Worm (Caenorhabditis elegans) whole organism, L4/young adult: ENCODE measurements around the gene nhr-122.
"Not testable (repeated sequence)": the region's sequence is repeated elsewhere in the genome, so short reads cannot be mapped to it uniquely, and the experiment has no call there.

Experiments
- W03F9.2 ChIP-seq: fragments of 150-350 bp; optimal IDR thresholded peaks from 2 replicates; lab custom pipeline; 2014; ENCODE audit warnings: missing biosample characterization, missing genetic modification characterization
- dao-5 ChIP-seq: sonication (generic microtip); optimal IDR thresholded peaks from 2 replicates; lab custom pipeline; 2016; ENCODE audit warnings: missing genotype, missing genetic modification characterization, moderate library complexity, missing compliant biosample characterization
- him-1 ChIP-seq: sonication (generic microtip); optimal IDR thresholded peaks from 2 replicates; lab custom pipeline; 2016; ENCODE audit warnings: missing genotype, missing genetic modification reagents, missing genetic modification characterization, missing compliant biosample characterization

nhr-122 gene

DNA sequence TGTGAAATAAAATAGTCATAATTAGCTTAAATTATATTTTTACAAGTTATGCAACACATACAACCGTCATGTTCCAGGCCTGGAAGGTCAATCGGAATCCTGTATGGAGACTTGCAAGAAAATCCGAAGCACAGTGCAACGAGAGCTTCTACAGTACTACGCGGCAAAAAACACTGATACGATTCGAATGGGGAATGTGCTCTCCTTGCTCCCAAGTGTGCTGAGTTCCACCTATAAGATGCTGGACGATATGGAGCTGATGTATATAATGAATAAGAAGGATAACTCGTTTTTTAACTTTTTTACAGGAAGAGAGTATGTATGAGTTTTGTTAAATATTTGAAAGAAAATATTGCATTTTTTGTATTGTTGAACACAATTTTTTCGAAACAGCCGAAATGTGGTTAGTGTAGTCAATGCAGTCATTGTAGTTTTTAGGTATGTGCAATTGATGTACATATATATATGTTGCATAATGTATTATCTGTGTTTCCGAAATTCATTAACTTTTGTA is 12.7 kb downstream of the nhr-122 start, which contains the start of gene nhr-146:
Gene nhr-146, plus strand, starts transcription at position 464 of the 514 bp plus-strand sequence.
- TF ChIP-seq W03F9.2 (tag; lab: Kevin White, UChicago) (no peak), him-1 (tag; lab: Kevin White, UChicago) (no peak), dao-5 (tag; lab: Kevin White, UChicago) (no peak)

DNA sequence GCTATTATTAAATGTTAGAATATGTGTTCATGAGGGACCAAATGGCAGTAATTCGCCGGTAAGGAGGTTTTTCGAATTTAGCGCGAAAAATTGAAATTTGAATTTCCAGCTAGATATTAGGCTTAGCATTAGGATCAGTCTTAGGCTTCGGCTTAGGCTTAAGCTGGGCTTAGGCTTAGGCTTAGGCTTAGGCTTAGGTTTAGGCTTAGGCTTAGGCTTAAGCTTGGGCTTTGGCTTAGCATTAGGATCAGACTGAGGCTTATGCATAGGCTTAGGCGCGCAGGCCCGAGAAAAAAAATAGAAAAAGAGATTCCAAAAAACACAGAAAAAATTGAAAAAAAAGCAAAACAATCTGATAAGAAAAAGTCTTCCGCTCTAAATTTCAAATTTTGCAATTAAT is 14.6 kb downstream of the nhr-122 start:
- TF ChIP-seq dao-5 (tag; lab: Kevin White, UChicago) (no peak), him-1 (tag; lab: Kevin White, UChicago) (no peak), W03F9.2 (tag; lab: Kevin White, UChicago) (no peak)

DNA sequence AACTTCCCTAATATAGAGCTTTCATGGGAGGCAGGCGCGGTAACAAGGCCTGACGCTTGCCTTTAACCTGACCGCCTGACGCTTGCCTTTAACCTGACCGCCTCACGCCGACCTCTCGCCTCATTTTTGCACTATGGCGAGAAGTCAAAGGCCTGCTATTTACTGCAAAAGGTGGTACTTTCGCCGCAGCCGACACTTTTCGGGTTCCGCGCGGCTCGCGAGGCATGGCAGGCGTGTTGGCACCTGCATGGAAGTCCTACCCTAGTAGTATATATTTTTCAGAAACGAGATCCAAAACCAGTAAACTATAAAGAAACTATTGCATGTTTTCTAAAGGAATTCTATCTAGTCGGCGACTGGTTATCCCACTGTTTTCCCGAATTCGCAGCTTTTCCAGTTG is 15.0 kb downstream of the nhr-122 start:
- TF ChIP-seq dao-5 (tag; lab: Kevin White, UChicago) (no peak), him-1 (tag; lab: Kevin White, UChicago) (no peak), W03F9.2 (tag; lab: Kevin White, UChicago) (no peak)

DNA sequence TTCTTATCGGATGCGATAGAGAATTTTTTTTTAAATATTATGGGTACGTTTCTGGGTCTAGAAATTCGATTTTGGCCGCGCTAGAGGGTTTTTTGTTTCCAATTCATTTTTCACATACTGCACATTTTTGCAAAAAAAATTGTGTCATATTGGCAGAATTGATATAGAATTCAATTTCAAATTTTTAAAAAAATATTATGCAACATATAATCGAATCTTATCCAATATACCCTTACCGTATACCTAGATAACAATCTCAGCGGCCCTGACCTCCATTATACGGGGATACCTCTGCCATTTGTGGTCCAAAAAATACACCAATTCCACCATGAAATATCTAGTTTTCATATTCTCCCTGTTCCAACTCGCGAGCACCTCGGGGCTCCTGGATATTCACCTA is 18.0 kb downstream of the nhr-122 start, which contains the start of gene cpg-24:
Gene cpg-24, plus strand, starts transcription at position 301 of the 400 bp plus-strand sequence.
- TF ChIP-seq W03F9.2 (tag; lab: Kevin White, UChicago) (no peak), dao-5 (tag; lab: Kevin White, UChicago) (no peak)

DNA sequence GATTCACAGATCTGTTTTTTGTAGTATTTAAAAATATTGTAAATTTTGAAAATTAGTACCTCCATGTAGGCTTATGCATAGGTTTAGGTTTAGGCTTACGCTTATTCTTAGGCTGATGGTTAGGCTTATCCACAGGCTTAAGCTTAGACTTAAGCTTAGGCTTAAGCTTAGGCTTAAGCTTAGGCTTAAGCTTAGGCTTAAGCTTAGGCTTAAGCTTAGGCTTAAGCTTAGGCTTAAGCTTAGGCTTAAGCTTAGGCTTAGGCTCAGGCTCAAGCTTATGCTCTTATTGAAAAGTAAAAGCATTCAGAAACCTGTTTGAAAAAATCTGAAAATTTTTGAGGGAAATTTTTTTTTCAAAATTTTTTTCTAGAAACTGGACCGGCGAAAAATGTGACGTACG is 18.9 kb downstream of the nhr-122 start:
- TF ChIP-seq him-1 (tag; lab: Kevin White, UChicago): no peak

DNA sequence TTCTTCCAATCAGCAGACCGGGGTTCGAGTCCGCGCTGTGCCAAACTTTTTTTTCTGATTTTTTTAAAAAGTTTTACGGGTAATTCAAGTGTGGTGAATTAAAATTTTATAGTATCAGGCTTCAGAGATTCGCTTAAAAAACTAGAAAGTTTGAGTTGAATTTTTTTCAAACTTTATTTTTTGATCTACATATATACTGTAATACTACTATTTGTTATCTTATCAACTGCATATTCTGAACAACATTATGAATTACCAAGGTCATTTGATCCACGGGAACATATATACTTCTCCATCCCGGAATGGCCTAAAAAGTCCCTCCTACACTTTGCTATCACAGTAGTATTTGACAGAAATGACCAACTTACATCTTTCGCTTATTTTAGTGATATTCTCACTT is 19.8 kb downstream of the nhr-122 start, which contains the start of gene Y41D4B.6:
Gene Y41D4B.6, plus strand, starts transcription at position 301 of the 400 bp plus-strand sequence.
- TF ChIP-seq dao-5 (tag; lab: Kevin White, UChicago) (no peak), W03F9.2 (tag; lab: Kevin White, UChicago) (no peak), him-1 (tag; lab: Kevin White, UChicago) (no peak)

DNA sequence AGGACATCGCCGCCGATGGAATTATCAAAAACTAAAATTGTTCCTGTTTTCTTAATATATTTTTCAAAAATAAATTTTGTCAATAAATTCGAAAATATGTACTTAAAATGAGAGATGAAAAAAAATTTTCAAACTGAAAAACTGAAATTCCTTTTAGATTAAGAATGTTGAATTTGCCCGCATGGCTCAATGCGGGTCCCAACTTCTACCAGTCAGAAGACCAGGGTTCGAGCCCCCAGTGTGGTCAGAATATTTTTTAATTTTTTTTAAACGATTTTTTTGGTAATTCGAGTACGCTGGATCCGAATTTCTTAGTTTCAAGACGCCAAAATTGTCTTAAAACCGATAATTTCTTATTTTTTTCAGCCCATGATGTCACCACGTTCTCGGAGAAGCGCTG is 23.6 kb downstream of the nhr-122 start:
- no peak for TF ChIP-seq dao-5 (tag; lab: Kevin White, UChicago)
- TF ChIP-seq him-1 (tag; lab: Kevin White, UChicago): no peak
- TF ChIP-seq W03F9.2 (tag; lab: Kevin White, UChicago): no peak

DNA sequence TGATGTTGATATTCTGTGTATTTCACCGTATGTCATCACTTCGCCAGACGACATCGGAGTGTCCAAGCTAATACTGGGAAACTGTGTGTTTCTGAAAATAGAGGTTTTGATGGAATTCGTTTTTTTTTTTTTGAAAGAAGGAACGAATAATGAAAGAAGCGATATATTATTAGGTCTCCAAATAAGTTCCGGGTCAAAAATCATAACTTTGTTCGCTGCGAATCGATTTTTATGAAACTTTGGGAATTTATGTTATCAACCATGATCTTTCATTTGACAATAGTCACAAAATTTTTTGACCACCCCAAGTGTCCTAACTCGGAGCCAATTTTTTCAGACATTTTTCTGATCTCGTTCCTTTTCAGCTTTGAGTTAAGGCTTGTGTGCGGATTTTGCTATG is 31.5 kb downstream of the nhr-122 start, which contains the start of gene nhr-274:
Gene nhr-274, minus strand, starts transcription at position 101 of the 400 bp plus-strand sequence.
- TF ChIP-seq him-1, W03F9.2, dao-5 (tag; lab: Kevin White, UChicago): not testable (repeated sequence)

DNA sequence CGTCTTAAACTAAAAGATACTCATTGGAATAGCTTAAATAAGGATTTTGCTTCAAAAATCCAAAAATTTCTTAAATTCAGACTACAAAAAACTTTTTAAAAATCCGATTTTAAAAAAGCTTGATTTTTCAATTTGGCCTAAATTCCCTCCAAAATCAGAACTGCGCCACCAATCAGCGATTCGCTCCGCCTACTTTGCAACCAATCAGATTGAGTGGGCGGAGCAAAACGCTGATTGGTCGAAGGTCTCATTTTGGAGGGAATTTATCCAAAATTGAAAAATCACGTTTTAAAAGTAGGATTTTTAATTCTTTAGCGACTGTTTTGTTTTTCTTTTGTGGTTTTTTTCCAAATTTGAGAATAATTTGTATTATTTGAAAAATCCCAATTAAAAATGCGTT is 35.7 kb downstream of the nhr-122 start:
- no peak for TF ChIP-seq W03F9.2 (tag; lab: Kevin White, UChicago)
- no peak for TF ChIP-seq him-1 (tag; lab: Kevin White, UChicago)
- TF ChIP-seq dao-5 (tag; lab: Kevin White, UChicago): no peak

DNA sequence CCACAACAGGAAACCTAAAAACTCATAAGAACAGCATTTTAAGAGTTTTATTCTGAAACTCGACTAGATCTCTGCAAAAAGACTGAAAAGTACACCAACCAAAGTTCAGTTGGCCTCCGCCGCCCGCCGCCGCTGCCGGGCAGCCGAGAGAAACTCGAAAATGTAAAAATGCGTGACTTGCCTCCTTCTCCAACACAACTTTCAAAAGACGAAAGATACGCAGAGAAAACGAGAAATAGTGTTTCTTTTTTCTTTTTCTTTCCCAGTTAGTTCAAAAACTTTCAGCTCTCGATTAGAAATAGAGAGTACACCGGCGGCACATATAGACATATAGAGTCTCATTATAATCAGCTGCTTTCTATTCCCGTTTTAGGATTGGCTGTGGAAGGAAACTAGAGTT is 36.1 kb downstream of the nhr-122 start:
- TF ChIP-seq dao-5 (tag; lab: Kevin White, UChicago): no peak
- no peak for TF ChIP-seq W03F9.2 (tag; lab: Kevin White, UChicago)
- no peak for TF ChIP-seq him-1 (tag; lab: Kevin White, UChicago)

DNA sequence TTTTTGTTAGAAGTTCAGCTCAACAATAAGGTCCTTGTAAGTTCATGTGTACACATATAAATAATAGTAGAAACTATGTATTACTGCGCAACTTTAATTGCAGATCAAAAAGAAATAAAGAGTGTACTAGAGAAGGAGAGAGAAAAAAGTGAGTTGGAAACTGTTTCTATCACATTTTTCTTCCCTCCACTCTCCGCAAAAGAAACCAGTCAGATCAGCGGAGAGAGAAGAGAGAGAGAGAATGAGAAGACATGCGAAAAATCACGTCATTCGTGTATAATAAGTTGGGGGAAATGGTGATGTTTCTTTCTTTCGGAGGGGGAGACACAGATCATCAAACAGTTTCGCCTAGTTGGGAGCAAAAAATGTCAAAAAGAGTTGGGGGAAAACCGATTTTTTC is 41.6 kb downstream of the nhr-122 start:
- TF ChIP-seq him-1 (tag; lab: Kevin White, UChicago) (no peak), dao-5 (tag; lab: Kevin White, UChicago) (no peak), W03F9.2 (tag; lab: Kevin White, UChicago) (no peak)

DNA sequence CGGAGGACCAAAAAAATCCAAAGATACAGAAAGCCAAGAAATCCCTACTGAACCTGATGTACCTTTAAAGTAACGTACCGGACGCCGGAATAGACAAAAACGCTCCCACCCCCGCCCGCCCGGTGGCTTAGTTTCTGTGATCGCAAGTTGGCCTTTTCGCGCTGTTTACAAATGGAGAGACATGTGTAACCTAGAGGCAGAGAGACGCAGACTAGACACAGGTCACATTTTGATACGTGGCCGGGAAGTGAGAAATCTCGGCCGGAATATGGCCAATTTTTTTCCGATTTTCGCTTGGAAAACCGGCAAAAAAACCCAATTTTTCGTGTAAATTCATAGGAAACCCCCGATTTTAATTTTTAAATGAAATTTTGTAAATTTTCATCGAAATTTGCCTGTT is 43.4 kb downstream of the nhr-122 start:
- TF ChIP-seq dao-5 (tag; lab: Kevin White, UChicago) (no peak), him-1 (tag; lab: Kevin White, UChicago) (no peak), W03F9.2 (tag; lab: Kevin White, UChicago) (no peak)

DNA sequence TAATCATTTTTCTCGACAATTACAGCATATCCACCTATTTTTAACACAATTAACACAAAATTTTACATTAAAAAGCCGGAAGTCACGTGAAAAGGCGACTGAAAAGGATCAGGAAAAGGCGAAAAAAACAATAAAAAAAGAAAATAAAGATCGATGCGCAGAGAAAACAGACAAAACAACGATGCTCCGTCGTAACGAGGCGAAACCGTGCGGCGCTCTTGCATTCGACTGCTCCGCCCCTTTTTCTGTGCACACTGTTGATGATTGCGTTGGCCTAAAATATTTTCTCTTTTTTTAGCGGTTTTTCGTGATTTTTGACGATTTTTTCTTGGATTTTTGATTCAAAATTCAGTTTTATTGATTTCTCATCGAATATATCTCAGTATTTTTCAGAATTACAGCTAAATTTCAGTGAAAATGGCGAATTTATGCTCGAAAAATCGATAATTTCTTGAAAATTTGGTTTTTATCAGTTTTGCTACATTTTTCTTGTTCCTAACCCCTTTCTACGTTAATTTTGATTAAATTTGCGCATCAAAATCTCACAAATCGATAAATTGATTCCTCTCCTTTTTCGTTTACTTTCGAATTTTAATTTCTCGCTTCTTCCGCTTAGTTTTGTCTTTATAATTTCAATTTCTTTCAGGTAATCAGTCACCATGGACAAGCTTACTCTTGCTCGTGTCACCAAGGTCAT is 45.5 kb downstream of the nhr-122 start, which contains the start of gene rps-28:
Gene rps-28, plus strand, starts transcription at position 647 of the 697 bp plus-strand sequence.
- TF ChIP-seq dao-5 (tag; lab: Kevin White, UChicago) (no peak), W03F9.2 (tag; lab: Kevin White, UChicago) (peak; percentile 98), him-1 (tag; lab: Kevin White, UChicago) (peak; percentile 94)

DNA sequence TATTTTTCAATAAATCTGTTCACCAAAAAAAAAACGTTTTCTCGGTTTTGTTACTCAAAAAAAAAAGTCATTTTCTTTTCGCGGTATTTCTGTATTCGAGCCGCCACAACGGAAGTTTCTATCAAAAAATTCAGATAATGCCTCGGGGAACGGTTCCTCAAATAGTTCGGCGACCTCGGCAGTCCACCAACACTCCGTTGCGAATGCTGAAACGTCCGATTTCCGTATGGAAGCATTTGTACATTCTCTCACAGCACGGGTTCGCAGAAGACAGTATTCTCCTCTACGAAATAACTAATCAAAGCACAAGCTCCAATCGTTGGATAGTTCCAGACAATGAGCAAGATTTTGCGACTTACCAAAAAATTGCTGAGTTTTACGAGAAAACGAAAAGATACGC is 46.3 kb downstream of the nhr-122 start, which contains the start of gene Y41D4B.4:
Gene Y41D4B.4, plus strand, starts transcription at position 133 of the 400 bp plus-strand sequence.
- TF ChIP-seq him-1 (tag; lab: Kevin White, UChicago): no peak
- no peak for TF ChIP-seq W03F9.2 (tag; lab: Kevin White, UChicago)
- no peak for TF ChIP-seq dao-5 (tag; lab: Kevin White, UChicago)
